Fruit fly (Drosophila melanogaster) whole organism, pupa: ENCODE measurements around the gene Sf3b5.
A peak's percentile ranks its signal among the peaks of the same experiment; 100 is the strongest.

Experiments
- CG10348 ChIP-seq: fragments of 200-800 bp; sonication (Bioruptor generic); IDR thresholded peaks from 2 replicates; pipeline ENCODE4 v1.3.6; 2022; ENCODE audit warnings: missing biosample characterization, missing genetic modification characterization
- CG14655 ChIP-seq: fragments of 200-800 bp; sonication (Bioruptor generic); optimal IDR thresholded peaks from 3 replicates; lab custom pipeline; 2017; ENCODE audit warnings: mild to moderate bottlenecking, missing biosample characterization, missing genetic modification reagents, missing genetic modification characterization
- CG15710 ChIP-seq: fragments of 200-800 bp; sonication (Bioruptor generic); optimal IDR thresholded peaks from 2 replicates; lab custom pipeline; 2018; ENCODE audit warnings: missing biosample characterization, mild to moderate bottlenecking, missing genetic modification characterization, moderate library complexity
- CG32121 ChIP-seq: fragments of 200-800 bp; sonication (Bioruptor generic); IDR thresholded peaks from 2 replicates; pipeline ENCODE4 v1.3.6; 2022; ENCODE audit warnings: missing biosample characterization, missing genetic modification characterization
- CG34367 ChIP-seq: fragments of 200-800 bp; sonication (Bioruptor generic); optimal IDR thresholded peaks from 2 replicates; lab custom pipeline; 2018; ENCODE audit warnings: missing biosample characterization, mild to moderate bottlenecking, missing genetic modification characterization
- CG8159 ChIP-seq: fragments of 200-800 bp; sonication (Bioruptor generic); optimal IDR thresholded peaks from 3 replicates; lab custom pipeline; 2018; ENCODE audit warnings: missing biosample characterization, mild to moderate bottlenecking, missing genetic modification characterization, moderate library complexity
- CG8301 ChIP-seq: fragments of 200-800 bp; sonication (Bioruptor generic); optimal IDR thresholded peaks from 2 replicates; lab custom pipeline; 2018; ENCODE audit warnings: missing biosample characterization, mild to moderate bottlenecking, missing genetic modification characterization
- CG9948 ChIP-seq: fragments of 200-800 bp; sonication (Bioruptor generic); optimal IDR thresholded peaks from 2 replicates; lab custom pipeline; 2018; ENCODE audit warnings: missing biosample characterization, mild to moderate bottlenecking, missing genetic modification characterization, moderate library complexity
- D1 ChIP-seq: fragments of 200-800 bp; sonication (Bioruptor generic); optimal IDR thresholded peaks from 2 replicates; lab custom pipeline; 2018; ENCODE audit warnings: missing biosample characterization, mild to moderate bottlenecking, missing genetic modification characterization, moderate library complexity
- EcR ChIP-seq: fragments of 200-800 bp; sonication (Bioruptor generic); optimal IDR thresholded peaks from 3 replicates; lab custom pipeline; 2019; ENCODE audit warnings: missing biosample characterization, missing genetic modification characterization, mild to moderate bottlenecking, moderate library complexity, missing genetic modification reagents
- Snoo ChIP-seq: fragments of 200-800 bp; sonication (Bioruptor generic); optimal IDR thresholded peaks from 3 replicates; lab custom pipeline; 2017; ENCODE audit warnings: missing biosample characterization, mild to moderate bottlenecking, missing genetic modification characterization, inconsistent platforms
- fd96Ca ChIP-seq: fragments of 200-800 bp; sonication (Bioruptor generic); IDR thresholded peaks from 3 replicates; pipeline ENCODE4 v1.3.6; 2022; ENCODE audit warnings: missing biosample characterization, missing genetic modification characterization
- gl ChIP-seq: fragments of 200-800 bp; sonication (Bioruptor generic); optimal IDR thresholded peaks from 2 replicates; lab custom pipeline; 2018; ENCODE audit warnings: missing biosample characterization, mild to moderate bottlenecking, missing genetic modification characterization
- rn ChIP-seq: fragments of 200-800 bp; sonication (Bioruptor generic); IDR thresholded peaks from 2 replicates; pipeline ENCODE4 v1.3.6; 2022; ENCODE audit warnings: missing biosample characterization, missing genetic modification characterization

DNA sequence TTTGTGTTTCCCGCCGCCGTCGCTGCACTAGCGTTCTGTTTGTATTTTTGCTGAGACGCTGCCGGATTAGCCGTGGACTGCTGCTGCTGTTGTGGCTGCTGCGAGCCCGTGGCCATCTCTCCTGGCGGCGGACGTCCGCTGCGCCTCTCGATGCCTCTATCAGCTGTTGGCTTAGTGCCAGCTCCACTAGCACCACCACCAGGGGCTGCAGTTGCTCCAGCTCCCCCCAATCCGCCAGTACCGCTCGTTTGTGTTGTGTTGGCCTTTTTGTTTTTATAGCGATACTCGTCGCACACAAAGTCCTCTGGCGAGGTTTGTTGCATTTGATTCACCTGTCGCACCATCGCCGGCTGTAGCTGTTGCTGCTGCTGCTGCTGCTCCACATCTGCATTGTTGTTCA lies 4.4 kb downstream of the Sf3b5 start:
- TF ChIP-seq gl (tag; lab: Kevin White, UChicago) (no peak), Snoo (tag; lab: Kevin White, UChicago) (no peak), CG14655 (no peak), D1 (no peak), CG34367 (no peak), CG8301 (tag; lab: Kevin White, UChicago) (no peak), CG9948 (no peak), fd96Ca (GFP tag; lab: Robert Waterston, UW) (peak; percentile 60; the same call in 2 of the 3 replicates), CG15710 (tag; lab: Kevin White, UChicago) (no peak), rn (no peak), CG32121 (GFP tag; lab: Robert Waterston, UW) (peak; percentile 89), EcR (no peak), CG8159 (tag; lab: Kevin White, UChicago) (no peak), CG10348 (GFP tag; lab: Robert Waterston, UW) (no peak)
